Fruit fly (Drosophila melanogaster) whole organism, embryonic: ENCODE results near the gene CG13097.
A peak's percentile ranks its signal among the peaks of the same experiment; 100 is the strongest.

Experiments used
- Abd-B ChIP-seq: fragments of 200-800 bp; sonication (Bioruptor generic); optimal IDR thresholded peaks from 2 replicates; lab custom pipeline; 2018; ENCODE audit warnings: missing biosample characterization, mild to moderate bottlenecking, missing genetic modification characterization, moderate library complexity
- CG10274 ChIP-seq: fragments of 200-800 bp; sonication (Bioruptor generic); optimal IDR thresholded peaks from 3 replicates; lab custom pipeline; 2017; ENCODE audit warnings: missing biosample characterization, mild to moderate bottlenecking, missing genetic modification characterization
- CG10462 ChIP-seq: fragments of 200-800 bp; sonication (Bioruptor generic); optimal IDR thresholded peaks from 2 replicates; lab custom pipeline; 2016; ENCODE audit warnings: missing biosample characterization, missing genetic modification characterization
- CG10565 ChIP-seq: fragments of 200-800 bp; sonication (Bioruptor generic); optimal IDR thresholded peaks from 3 replicates; lab custom pipeline; 2016; ENCODE audit warnings: missing biosample characterization, mild to moderate bottlenecking, missing genetic modification characterization
- CG13287 ChIP-seq: fragments of 200-800 bp; sonication (Bioruptor generic); IDR thresholded peaks from 2 replicates; pipeline ENCODE4 v1.3.6; 2022; ENCODE audit warnings: missing biosample characterization, missing genetic modification characterization; ENCODE audit not compliant: partially characterized antibody
- CG13624 ChIP-seq: fragments of 200-800 bp; sonication (Bioruptor generic); optimal IDR thresholded peaks from 2 replicates; lab custom pipeline; 2016; ENCODE audit warnings: missing biosample characterization, missing genetic modification characterization
- CG13775 ChIP-seq: fragments of 200-800 bp; sonication (Bioruptor generic); optimal IDR thresholded peaks from 3 replicates; lab custom pipeline; 2017; ENCODE audit warnings: missing biosample characterization, mild to moderate bottlenecking, missing genetic modification characterization
- CG14667 ChIP-seq: fragments of 200-800 bp; sonication (Bioruptor generic); IDR thresholded peaks from 2 replicates; pipeline ENCODE4 v1.3.6; 2022; ENCODE audit warnings: missing biosample characterization, missing genetic modification characterization
- CG15073 ChIP-seq: fragments of 200-800 bp; sonication (Bioruptor generic); optimal IDR thresholded peaks from 2 replicates; lab custom pipeline; 2016; ENCODE audit warnings: missing biosample characterization, missing genetic modification characterization
- CG1647 ChIP-seq: fragments of 200-800 bp; sonication (Bioruptor generic); optimal IDR thresholded peaks from 3 replicates; lab custom pipeline; 2016; ENCODE audit warnings: missing biosample characterization, missing genetic modification characterization
- CG1832 ChIP-seq: fragments of 200-800 bp; sonication (Bioruptor generic); optimal IDR thresholded peaks from 2 replicates; lab custom pipeline; 2017; ENCODE audit warnings: missing biosample characterization, mild to moderate bottlenecking, missing genetic modification characterization, inconsistent platforms
- CG18476 ChIP-seq: fragments of 200-800 bp; sonication (Bioruptor generic); optimal IDR thresholded peaks from 2 replicates; lab custom pipeline; 2016; ENCODE audit warnings: missing biosample characterization, mild to moderate bottlenecking, missing genetic modification characterization
- CG31388 ChIP-seq: fragments of 200-800 bp; sonication (Bioruptor generic); optimal IDR thresholded peaks from 2 replicates; lab custom pipeline; 2016; ENCODE audit warnings: missing biosample characterization, missing genetic modification characterization
- CG32532 ChIP-seq: fragments of 200-800 bp; sonication (Bioruptor generic); IDR thresholded peaks from 2 replicates; pipeline ENCODE4 v1.3.6; 2022; ENCODE audit warnings: missing biosample characterization, missing genetic modification characterization
- CG3281 ChIP-seq: fragments of 200-800 bp; sonication (Bioruptor generic); optimal IDR thresholded peaks from 3 replicates; lab custom pipeline; 2017; ENCODE audit warnings: missing biosample characterization, mild to moderate bottlenecking, missing genetic modification characterization
- CG3995 ChIP-seq: fragments of 200-800 bp; sonication (Bioruptor generic); optimal IDR thresholded peaks from 3 replicates; lab custom pipeline; 2016; ENCODE audit warnings: missing biosample characterization, missing genetic modification characterization
- CG4360 ChIP-seq: fragments of 200-800 bp; sonication (Bioruptor generic); IDR thresholded peaks from 2 replicates; pipeline ENCODE4 v1.3.6; 2022; ENCODE audit warnings: missing biosample characterization, missing genetic modification characterization
- CG4404 ChIP-seq: fragments of 200-800 bp; sonication (Bioruptor generic); IDR thresholded peaks from 2 replicates; pipeline ENCODE4 v1.3.6; 2022; ENCODE audit warnings: missing biosample characterization, missing genetic modification characterization
- Dref ChIP-seq: fragments of 200-800 bp; sonication (Bioruptor generic); IDR thresholded peaks from 2 replicates; pipeline ENCODE4 v1.3.6; 2022; ENCODE audit warnings: missing biosample characterization, missing genetic modification characterization
- Eip74EF ChIP-seq, 2 experiments: fragments of 200-800 bp in 1 of 2; fragments of >200 bp in 1 of 2; sonication (Bioruptor generic) in 1 of 2; optimal IDR thresholded peaks; 2 replicates each; lab custom pipeline; 2017 to 2019; ENCODE audit warnings: missing biosample characterization in 2 of 2, missing genetic modification characterization in 2 of 2, mild to moderate bottlenecking in 1 of 2, moderate library complexity in 1 of 2
- GATAe ChIP-seq: fragments of 200-800 bp; sonication (Bioruptor generic); conservative IDR thresholded peaks from 2 replicates; pipeline ENCODE4 v1.3.6; 2022; ENCODE audit warnings: missing biosample characterization, missing genetic modification characterization
- H15 ChIP-seq: fragments of 200-800 bp; sonication (Bioruptor generic); IDR thresholded peaks from 3 replicates; pipeline ENCODE4 v1.3.6; 2022; ENCODE audit warnings: missing biosample characterization, missing genetic modification characterization
- Hr39 ChIP-seq: fragments of >200 bp; optimal IDR thresholded peaks from 2 replicates; lab custom pipeline; 2017
- Med ChIP-seq: fragments of 200-800 bp; sonication (Bioruptor generic); peaks from one replicate; lab custom pipeline; 2016; ENCODE audit warnings: missing biosample characterization, missing genetic modification characterization, mild to moderate bottlenecking, inconsistent platforms, moderate library complexity
- NFAT ChIP-seq: fragments of 200-800 bp; sonication (Bioruptor generic); IDR thresholded peaks from 2 replicates; pipeline ENCODE4 v1.3.6; 2022; ENCODE audit warnings: missing biosample characterization, missing genetic modification characterization
- Opbp ChIP-seq: fragments of 200-800 bp; sonication (Bioruptor generic); IDR thresholded peaks from 3 replicates; pipeline ENCODE4 v1.3.6; 2022; ENCODE audit warnings: missing biosample characterization, missing genetic modification characterization; ENCODE audit not compliant: partially characterized antibody
- Ravus ChIP-seq: fragments of 200-800 bp; sonication (Bioruptor generic); IDR thresholded peaks from 2 replicates; pipeline ENCODE4 v1.3.6; 2022; ENCODE audit warnings: missing biosample characterization, missing genetic modification characterization
- Rx ChIP-seq: fragments of 200-800 bp; sonication (Bioruptor generic); IDR thresholded peaks from 2 replicates; pipeline ENCODE4 v1.3.6; 2022; ENCODE audit warnings: missing biosample characterization, missing genetic modification characterization
- Sox100B ChIP-seq: fragments of 200-800 bp; sonication (Bioruptor generic); optimal IDR thresholded peaks from 3 replicates; lab custom pipeline; 2018; ENCODE audit warnings: missing biosample characterization, mild to moderate bottlenecking, missing genetic modification characterization
- Xbp1 ChIP-seq: fragments of 200-800 bp; sonication (Bioruptor generic); optimal IDR thresholded peaks from 3 replicates; lab custom pipeline; 2016; ENCODE audit warnings: missing biosample characterization, mild to moderate bottlenecking, missing genetic modification characterization
- amos ChIP-seq: fragments of 200-800 bp; sonication (Bioruptor generic); IDR thresholded peaks from 2 replicates; pipeline ENCODE4 v1.3.6; 2022; ENCODE audit warnings: missing biosample characterization, missing genetic modification characterization; ENCODE audit not compliant: partially characterized antibody
- bbx ChIP-seq: fragments of 200-800 bp; sonication (Bioruptor generic); IDR thresholded peaks from 2 replicates; pipeline ENCODE4 v1.3.6; 2022; ENCODE audit warnings: missing biosample characterization, missing genetic modification characterization; ENCODE audit not compliant: partially characterized antibody
- cato ChIP-seq: fragments of 200-800 bp; sonication (Bioruptor generic); optimal IDR thresholded peaks from 2 replicates; lab custom pipeline; 2016; ENCODE audit warnings: missing biosample characterization, missing genetic modification characterization, borderline replicate concordance
- chm ChIP-seq: fragments of 200-800 bp; sonication (Bioruptor generic); IDR thresholded peaks from 2 replicates; pipeline ENCODE4 v1.3.6; 2022; ENCODE audit warnings: missing biosample characterization, missing genetic modification characterization
- crc ChIP-seq: fragments of 200-800 bp; sonication (Bioruptor generic); optimal IDR thresholded peaks from 2 replicates; lab custom pipeline; 2016; ENCODE audit warnings: missing biosample characterization, missing genetic modification characterization
- crol ChIP-seq: fragments of 200-800 bp; sonication (Bioruptor generic); IDR thresholded peaks from 2 replicates; pipeline ENCODE4 v1.3.6; 2022; ENCODE audit warnings: missing biosample characterization, missing genetic modification characterization
- cwo ChIP-seq: fragments of 200-800 bp; sonication (Bioruptor generic); optimal IDR thresholded peaks from 3 replicates; lab custom pipeline; 2017; ENCODE audit warnings: missing biosample characterization, missing genetic modification characterization, mild to moderate bottlenecking, moderate library complexity, missing genetic modification reagents
- gce ChIP-seq: fragments of 200-800 bp; sonication (Bioruptor generic); IDR thresholded peaks from 3 replicates; pipeline ENCODE4 v1.3.6; 2022; ENCODE audit warnings: missing biosample characterization, missing genetic modification characterization
- gem ChIP-seq: fragments of 200-800 bp; sonication (Bioruptor generic); optimal IDR thresholded peaks from 2 replicates; lab custom pipeline; 2019; ENCODE audit warnings: missing biosample characterization, mild to moderate bottlenecking, missing genetic modification characterization, moderate library complexity
- gsb ChIP-seq: fragments of 200-800 bp; sonication (Bioruptor generic); IDR thresholded peaks from 2 replicates; pipeline ENCODE4 v1.3.6; 2022; ENCODE audit warnings: missing biosample characterization, missing genetic modification characterization
- gt ChIP-seq: fragments of 200-800 bp; sonication (Bioruptor generic); IDR thresholded peaks from 2 replicates; pipeline ENCODE4 v1.3.6; 2022; ENCODE audit warnings: missing biosample characterization, missing genetic modification characterization
- lilli ChIP-seq: fragments of 200-800 bp; sonication (Bioruptor generic); optimal IDR thresholded peaks from 3 replicates; lab custom pipeline; 2016; ENCODE audit warnings: missing biosample characterization, missing genetic modification characterization
- lola ChIP-seq, 3 experiments: fragments of >200 bp in 2 of 3; fragments of 200-800 bp in 1 of 3; sonication (Bioruptor generic) in 1 of 3; optimal IDR thresholded peaks; 2 replicates each; lab custom pipeline; 2017 to 2019; ENCODE audit warnings: missing biosample characterization in 3 of 3, missing genetic modification characterization in 3 of 3, mild to moderate bottlenecking in 1 of 3, moderate library complexity in 1 of 3
- pan ChIP-seq, 4 experiments: fragments of >200 bp in 3 of 4; fragments of 200-800 bp in 1 of 4; sonication (Bioruptor generic) in 1 of 4; optimal IDR thresholded peaks in 3 of 4; IDR thresholded peaks in 1 of 4; 2 replicates each; pipeline versions ENCODE4 v1.3.6 to Lab custom; 2017 to 2022; ENCODE audit warnings: missing biosample characterization in 2 of 4, missing genetic modification characterization in 2 of 4, mixed read lengths in 1 of 4
- peb ChIP-seq: fragments of 200-800 bp; sonication (Bioruptor generic); IDR thresholded peaks from 2 replicates; pipeline ENCODE4 v1.3.6; 2022; ENCODE audit warnings: missing biosample characterization, missing genetic modification characterization
- pros ChIP-seq: fragments of 200-800 bp; sonication (Bioruptor generic); optimal IDR thresholded peaks from 3 replicates; lab custom pipeline; 2019; ENCODE audit warnings: missing biosample characterization, mild to moderate bottlenecking, missing genetic modification characterization, moderate library complexity
- sna ChIP-seq: fragments of 200-800 bp; sonication (Bioruptor generic); IDR thresholded peaks from 2 replicates; pipeline ENCODE4 v1.3.6; 2022; ENCODE audit warnings: missing biosample characterization, missing genetic modification characterization; ENCODE audit not compliant: partially characterized antibody
- tin ChIP-seq: fragments of 200-800 bp; sonication (Bioruptor generic); optimal IDR thresholded peaks from 3 replicates; lab custom pipeline; 2016; ENCODE audit warnings: missing biosample characterization, missing genetic modification characterization
- tio ChIP-seq: fragments of 200-800 bp; sonication (Bioruptor generic); optimal IDR thresholded peaks from 2 replicates; lab custom pipeline; 2017; ENCODE audit warnings: missing biosample characterization, missing genetic modification characterization, inconsistent platforms
- trh ChIP-seq: fragments of 200-800 bp; sonication (Bioruptor generic); optimal IDR thresholded peaks from 2 replicates; lab custom pipeline; 2016; ENCODE audit warnings: missing biosample characterization, missing genetic modification characterization

The CG13097 gene

dm6 chr2L:8464107-8464582 is 50.5 kb downstream of the CG13097 start, which contains the start of gene prg (continued):
- peak; percentile 52 for TF ChIP-seq Abd-B (GFP tag; lab: Kevin White, UChicago)
- peak; percentile 34 for TF ChIP-seq CG10462 (GFP tag; lab: Kevin White, UChicago)
- TF ChIP-seq CG15073: no peak
- TF ChIP-seq pan (optimal IDR thresholded peaks at IDR 0.05; lab: Kevin White, UChicago): no peak
- peak in 1 of 2 experiments; percentile 60 for TF ChIP-seq pan (GFP tag; optimal IDR thresholded peaks at IDR 0.05 in 1 of 2, IDR thresholded peaks at IDR 0.05 in 1 of 2)
- TF ChIP-seq crc (GFP tag; lab: Kevin White, UChicago): peak; percentile 36
- TF ChIP-seq CG10274 (GFP tag; lab: Kevin White, UChicago): no peak
- peak; percentile 73 for TF ChIP-seq CG3281 (GFP tag; lab: Kevin White, UChicago)
- TF ChIP-seq Dref: peak; percentile 95
- TF ChIP-seq gt (GFP tag; lab: Robert Waterston, UW): no peak
- TF ChIP-seq sna: peak; percentile 96
- peak; percentile 98 for TF ChIP-seq bbx (GFP tag; lab: Robert Waterston, UW)
- TF ChIP-seq CG1832: no peak
- peak; percentile 50 for TF ChIP-seq cwo (GFP tag; lab: Kevin White, UChicago)
- no peak for TF ChIP-seq crol (GFP tag; lab: Robert Waterston, UW)
- no peak for TF ChIP-seq CG10565 (GFP tag; lab: Kevin White, UChicago)
- peak; percentile 53; the same call in 1 of the 2 replicates for TF ChIP-seq CG32532 (GFP tag; lab: Robert Waterston, UW)
- TF ChIP-seq CG18476 (GFP tag; lab: Kevin White, UChicago): peak; percentile 85
- TF ChIP-seq cato: peak; percentile 14
- peak; percentile 64 for TF ChIP-seq Xbp1 (GFP tag; lab: Kevin White, UChicago)
- TF ChIP-seq Eip74EF (GFP tag; optimal IDR thresholded peaks at IDR 0.05; lab: Kevin White, UChicago): peak in 1 of 2 experiments; percentile 73
- TF ChIP-seq CG13775: peak; percentile 60
- TF ChIP-seq Ravus (GFP tag; lab: Robert Waterston, UW): no peak
- TF ChIP-seq Sox100B (GFP tag; lab: Kevin White, UChicago): peak; percentile 75
- no peak for TF ChIP-seq CG4404 (GFP tag; lab: Robert Waterston, UW)
- peak; percentile 96 for TF ChIP-seq Opbp (GFP tag; lab: Robert Waterston, UW)
- TF ChIP-seq CG1647 (GFP tag; lab: Kevin White, UChicago): peak; percentile 31
- no peak for TF ChIP-seq gce (GFP tag; lab: Robert Waterston, UW)
- peak in 1 of 3 experiments; percentile 54 for TF ChIP-seq lola (GFP tag; optimal IDR thresholded peaks at IDR 0.05; lab: Kevin White, UChicago)
- TF ChIP-seq CG31388 (GFP tag; lab: Kevin White, UChicago): no peak
- no peak for TF ChIP-seq CG14667 (GFP tag; lab: Robert Waterston, UW)
- TF ChIP-seq amos: peak; percentile 94
- TF ChIP-seq tio: peak; percentile 28
- TF ChIP-seq CG13287: peak; percentile 98
- peak; percentile 94 for TF ChIP-seq Med
- TF ChIP-seq lilli (GFP tag; lab: Kevin White, UChicago): peak; percentile 74
- no peak for TF ChIP-seq trh
- peak; percentile 52 for TF ChIP-seq NFAT (GFP tag; lab: Robert Waterston, UW)
- peak; percentile 60 for TF ChIP-seq tin (GFP tag; lab: Kevin White, UChicago)
- TF ChIP-seq CG4360: no peak
- TF ChIP-seq GATAe (GFP tag; lab: Robert Waterston, UW): 0 out of 2 replicates have a peak, but pooled peaks have one; percentile 16
- TF ChIP-seq gem (tag; lab: Kevin White, UChicago): peak; percentile 76
- TF ChIP-seq CG13624 (GFP tag; lab: Kevin White, UChicago): peak; percentile 66
- peak; percentile 48 for TF ChIP-seq CG3995
- TF ChIP-seq pros (GFP tag; lab: Kevin White, UChicago): no peak
- TF ChIP-seq gsb (GFP tag; lab: Robert Waterston, UW): no peak
- no peak; the same call in 1 of the 2 replicates for TF ChIP-seq chm
- TF ChIP-seq Hr39 (lab: Kevin White, UChicago): no peak
- TF ChIP-seq H15 (GFP tag; lab: Robert Waterston, UW): peak; percentile 49; the same call in 1 of the 3 replicates
- TF ChIP-seq peb (GFP tag; lab: Robert Waterston, UW): no peak
- no peak for TF ChIP-seq Rx (GFP tag; lab: Robert Waterston, UW)
